Fruit fly (Drosophila melanogaster) whole organism, prepupa: ENCODE results near the gene Ppcs.
A peak's percentile ranks its signal among the peaks of the same experiment; 100 is the strongest.

Experiments used
- CG11294 ChIP-seq: fragments of 200-800 bp; sonication (Bioruptor generic); IDR thresholded peaks from 2 replicates; pipeline ENCODE4 v1.3.6; 2022; ENCODE audit warnings: missing biosample characterization, missing genetic modification characterization
- CG15336 ChIP-seq: fragments of 200-800 bp; sonication (Bioruptor generic); IDR thresholded peaks from 2 replicates; pipeline ENCODE4 v1.3.6; 2022; ENCODE audit warnings: missing biosample characterization, missing genetic modification characterization
- CG31627 ChIP-seq: fragments of 200-800 bp; sonication (Bioruptor generic); optimal IDR thresholded peaks from 3 replicates; lab custom pipeline; 2016; ENCODE audit warnings: missing biosample characterization, missing genetic modification characterization
- CG32006 ChIP-seq: fragments of 200-800 bp; sonication (Bioruptor generic); optimal IDR thresholded peaks from 3 replicates; lab custom pipeline; 2017; ENCODE audit warnings: missing biosample characterization, mild to moderate bottlenecking, missing genetic modification characterization
- CG6163 ChIP-seq: fragments of 200-800 bp; sonication (Bioruptor generic); IDR thresholded peaks from 3 replicates; pipeline ENCODE4 v1.3.6; 2022; ENCODE audit warnings: missing biosample characterization, missing genetic modification characterization
- CG9139 ChIP-seq: fragments of 200-800 bp; sonication (Bioruptor generic); optimal IDR thresholded peaks from 3 replicates; lab custom pipeline; 2017; ENCODE audit warnings: missing biosample characterization, mild to moderate bottlenecking, missing genetic modification characterization
- Sox15 ChIP-seq: fragments of 200-800 bp; sonication (Bioruptor generic); optimal IDR thresholded peaks from 3 replicates; lab custom pipeline; 2016; ENCODE audit warnings: missing biosample characterization, missing genetic modification characterization
- dsx ChIP-seq: fragments of 200-800 bp; optimal IDR thresholded peaks from 3 replicates; lab custom pipeline; 2019; ENCODE audit warnings: missing biosample characterization, mild to moderate bottlenecking, missing genetic modification characterization, moderate library complexity; ENCODE audit not compliant: poor library complexity, severe bottlenecking
- esn ChIP-seq: fragments of 200-800 bp; sonication (Bioruptor generic); optimal IDR thresholded peaks from 2 replicates; lab custom pipeline; 2016; ENCODE audit warnings: missing biosample characterization, mild to moderate bottlenecking, missing genetic modification characterization, moderate library complexity
- fd85E ChIP-seq: fragments of 200-800 bp; sonication (Bioruptor generic); optimal IDR thresholded peaks from 3 replicates; lab custom pipeline; 2016; ENCODE audit warnings: missing biosample characterization, missing genetic modification characterization
- pdm3 ChIP-seq: fragments of 200-800 bp; sonication (Bioruptor generic); optimal IDR thresholded peaks from 3 replicates; lab custom pipeline; 2016; ENCODE audit warnings: missing biosample characterization, missing genetic modification characterization
- spab ChIP-seq: fragments of 200-800 bp; sonication (Bioruptor generic); optimal IDR thresholded peaks from 2 replicates; lab custom pipeline; 2017; ENCODE audit warnings: missing biosample characterization, mild to moderate bottlenecking, missing genetic modification characterization, missing genetic modification reagents

DNA sequence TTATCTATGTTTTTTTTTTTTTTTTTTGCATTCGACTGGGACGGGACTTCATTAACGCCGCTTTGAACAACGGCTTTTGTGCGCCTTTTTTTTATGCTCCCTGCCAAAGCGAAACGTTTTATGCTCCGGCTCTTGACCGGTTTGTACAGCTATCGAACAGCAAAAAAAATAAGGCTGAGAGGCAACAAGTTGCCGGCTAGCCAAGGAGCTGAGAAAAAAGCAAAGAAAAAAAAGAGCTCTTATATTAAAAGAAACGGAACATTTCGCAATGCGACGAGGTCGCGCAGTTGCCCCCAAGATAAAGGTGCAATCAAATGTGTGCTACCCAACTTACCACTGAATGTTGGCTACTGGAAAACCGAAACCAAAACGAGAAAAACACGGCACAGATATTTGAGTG lies 41.3 kb downstream of the Ppcs start:
- no peak for TF ChIP-seq CG11294 (GFP tag; lab: Robert Waterston, UW)
- TF ChIP-seq pdm3 (GFP tag; lab: Kevin White, UChicago): no peak
- no peak for TF ChIP-seq spab (GFP tag; lab: Kevin White, UChicago)
- peak; percentile 19; the same call in 1 of the 3 replicates for TF ChIP-seq CG6163 (GFP tag; lab: Robert Waterston, UW)
- TF ChIP-seq dsx (GFP tag; lab: Kevin White, UChicago): peak; percentile 2
- TF ChIP-seq CG15336: no peak
- peak; percentile 3 for TF ChIP-seq CG9139 (GFP tag; lab: Kevin White, UChicago)
- TF ChIP-seq CG31627 (GFP tag; lab: Kevin White, UChicago): no peak
- TF ChIP-seq fd85E: no peak
- TF ChIP-seq esn (GFP tag; lab: Kevin White, UChicago): no peak
- no peak for TF ChIP-seq Sox15 (GFP tag; lab: Kevin White, UChicago)
- TF ChIP-seq CG32006: no peak
